Fruit fly (Drosophila melanogaster) whole organism, prepupa: Measurements from ENCODE around the gene CG3618.
A peak's percentile ranks its signal among the peaks of the same experiment; 100 is the strongest.

Experiments used
- Blimp-1 ChIP-seq: fragments of 200-800 bp; sonication (Bioruptor generic); optimal IDR thresholded peaks from 3 replicates; lab custom pipeline; 2017; ENCODE audit warnings: missing biosample characterization, missing genetic modification characterization, mild to moderate bottlenecking, moderate library complexity, missing genetic modification reagents
- CG10631 ChIP-seq: fragments of 200-800 bp; sonication (Bioruptor generic); optimal IDR thresholded peaks from 2 replicates; lab custom pipeline; 2016; ENCODE audit warnings: missing biosample characterization, missing genetic modification characterization
- CG11294 ChIP-seq: fragments of 200-800 bp; sonication (Bioruptor generic); IDR thresholded peaks from 2 replicates; pipeline ENCODE4 v1.3.6; 2022; ENCODE audit warnings: missing biosample characterization, missing genetic modification characterization
- CG11902 ChIP-seq: fragments of 200-800 bp; sonication (Bioruptor generic); optimal IDR thresholded peaks from 3 replicates; lab custom pipeline; 2016; ENCODE audit warnings: missing biosample characterization, missing genetic modification characterization
- CG15336 ChIP-seq: fragments of 200-800 bp; sonication (Bioruptor generic); IDR thresholded peaks from 2 replicates; pipeline ENCODE4 v1.3.6; 2022; ENCODE audit warnings: missing biosample characterization, missing genetic modification characterization
- CG1621 ChIP-seq: fragments of 200-800 bp; sonication (Bioruptor generic); optimal IDR thresholded peaks from 3 replicates; lab custom pipeline; 2018; ENCODE audit warnings: missing biosample characterization, mild to moderate bottlenecking, missing genetic modification characterization
- CG16779 ChIP-seq: fragments of 200-800 bp; sonication (Bioruptor generic); optimal IDR thresholded peaks from 3 replicates; lab custom pipeline; 2017; ENCODE audit warnings: missing biosample characterization, mild to moderate bottlenecking, missing genetic modification characterization
- CG3032 ChIP-seq: fragments of 200-800 bp; optimal IDR thresholded peaks from 2 replicates; lab custom pipeline; 2019; ENCODE audit warnings: missing biosample characterization, mild to moderate bottlenecking, missing genetic modification characterization, moderate library complexity
- CG31627 ChIP-seq: fragments of 200-800 bp; sonication (Bioruptor generic); optimal IDR thresholded peaks from 3 replicates; lab custom pipeline; 2016; ENCODE audit warnings: missing biosample characterization, missing genetic modification characterization
- CG32006 ChIP-seq: fragments of 200-800 bp; sonication (Bioruptor generic); optimal IDR thresholded peaks from 3 replicates; lab custom pipeline; 2017; ENCODE audit warnings: missing biosample characterization, mild to moderate bottlenecking, missing genetic modification characterization
- CG34406 ChIP-seq: fragments of 200-800 bp; sonication (Bioruptor generic); optimal IDR thresholded peaks from 3 replicates; lab custom pipeline; 2016; ENCODE audit warnings: missing biosample characterization, missing genetic modification characterization
- CG3919 ChIP-seq: fragments of 200-800 bp; sonication (Bioruptor generic); optimal IDR thresholded peaks from 3 replicates; lab custom pipeline; 2016; ENCODE audit warnings: missing biosample characterization, missing genetic modification characterization
- CG6163 ChIP-seq: fragments of 200-800 bp; sonication (Bioruptor generic); IDR thresholded peaks from 3 replicates; pipeline ENCODE4 v1.3.6; 2022; ENCODE audit warnings: missing biosample characterization, missing genetic modification characterization
- CG6792 ChIP-seq: fragments of 200-800 bp; sonication (Bioruptor generic); optimal IDR thresholded peaks from 3 replicates; lab custom pipeline; 2016; ENCODE audit warnings: missing biosample characterization, missing genetic modification characterization
- CG6854 ChIP-seq: fragments of 200-800 bp; sonication (Bioruptor generic); optimal IDR thresholded peaks from 2 replicates; lab custom pipeline; 2017; ENCODE audit warnings: missing biosample characterization, mild to moderate bottlenecking, missing genetic modification characterization
- CG8119 ChIP-seq: fragments of 200-800 bp; sonication (Bioruptor generic); IDR thresholded peaks from 3 replicates; pipeline ENCODE4 v1.3.6; 2022; ENCODE audit warnings: missing biosample characterization, missing genetic modification characterization
- CG8319 ChIP-seq: fragments of 200-800 bp; sonication (Bioruptor generic); optimal IDR thresholded peaks from 3 replicates; lab custom pipeline; 2016; ENCODE audit warnings: missing biosample characterization, missing genetic modification characterization
- CG8632 ChIP-seq: fragments of 200-800 bp; sonication (Bioruptor generic); optimal IDR thresholded peaks from 3 replicates; lab custom pipeline; 2016; ENCODE audit warnings: missing biosample characterization, missing genetic modification characterization
- Eip75B ChIP-seq: fragments of 200-800 bp; sonication (Bioruptor generic); optimal IDR thresholded peaks from 3 replicates; lab custom pipeline; 2016; ENCODE audit warnings: missing biosample characterization, missing genetic modification characterization
- Eip78C ChIP-seq: fragments of 200-800 bp; sonication (Bioruptor generic); peaks from one replicate; lab custom pipeline; 2016; ENCODE audit warnings: missing biosample characterization, missing genetic modification characterization
- Ets21C ChIP-seq: fragments of 200-800 bp; sonication (Bioruptor generic); optimal IDR thresholded peaks from 3 replicates; lab custom pipeline; 2016; ENCODE audit warnings: missing biosample characterization, missing genetic modification characterization
- Ets96B ChIP-seq: fragments of 200-800 bp; optimal IDR thresholded peaks from 2 replicates; lab custom pipeline; 2019; ENCODE audit warnings: missing biosample characterization, mild to moderate bottlenecking, missing genetic modification characterization, moderate library complexity
- Hr38 ChIP-seq: sonication (Bioruptor generic); optimal IDR thresholded peaks from 2 replicates; lab custom pipeline; 2016; ENCODE audit warnings: missing biosample characterization, missing genetic modification characterization
- Hr4 ChIP-seq: fragments of 200-800 bp; sonication (Bioruptor generic); optimal IDR thresholded peaks from 3 replicates; lab custom pipeline; 2016; ENCODE audit warnings: missing biosample characterization, missing genetic modification characterization
- Lpt ChIP-seq: fragments of 200-800 bp; sonication (Bioruptor generic); optimal IDR thresholded peaks from 3 replicates; lab custom pipeline; 2016; ENCODE audit warnings: missing biosample characterization, missing genetic modification characterization
- OdsH ChIP-seq: fragments of 200-800 bp; sonication (Bioruptor generic); optimal IDR thresholded peaks from 3 replicates; lab custom pipeline; 2016; ENCODE audit warnings: missing biosample characterization, missing genetic modification characterization
- Sox102F ChIP-seq: fragments of 200-800 bp; sonication (Bioruptor generic); optimal IDR thresholded peaks from 2 replicates; lab custom pipeline; 2016; ENCODE audit warnings: missing biosample characterization, mild to moderate bottlenecking, missing genetic modification characterization
- Sox14 ChIP-seq: fragments of 200-800 bp; sonication (Bioruptor generic); optimal IDR thresholded peaks from 3 replicates; lab custom pipeline; 2016; ENCODE audit warnings: missing biosample characterization, missing genetic modification characterization
- Sox15 ChIP-seq: fragments of 200-800 bp; sonication (Bioruptor generic); optimal IDR thresholded peaks from 3 replicates; lab custom pipeline; 2016; ENCODE audit warnings: missing biosample characterization, missing genetic modification characterization
- achi ChIP-seq: fragments of 200-800 bp; sonication (Bioruptor generic); optimal IDR thresholded peaks from 3 replicates; lab custom pipeline; 2016; ENCODE audit warnings: missing biosample characterization, missing genetic modification characterization
- acj6 ChIP-seq: fragments of 200-800 bp; sonication (Bioruptor generic); optimal IDR thresholded peaks from 3 replicates; lab custom pipeline; 2016; ENCODE audit warnings: missing biosample characterization, missing genetic modification characterization
- dac ChIP-seq: fragments of 200-800 bp; sonication (Bioruptor generic); optimal IDR thresholded peaks from 2 replicates; lab custom pipeline; 2017; ENCODE audit warnings: missing biosample characterization, mild to moderate bottlenecking, missing genetic modification characterization
- dsx ChIP-seq: fragments of 200-800 bp; optimal IDR thresholded peaks from 3 replicates; lab custom pipeline; 2019; ENCODE audit warnings: missing biosample characterization, mild to moderate bottlenecking, missing genetic modification characterization, moderate library complexity; ENCODE audit not compliant: poor library complexity, severe bottlenecking
- eg ChIP-seq: fragments of 200-800 bp; sonication (Bioruptor generic); IDR thresholded peaks from 3 replicates; pipeline ENCODE4 v1.3.6; 2022; ENCODE audit warnings: missing biosample characterization, missing genetic modification characterization
- esn ChIP-seq: fragments of 200-800 bp; sonication (Bioruptor generic); optimal IDR thresholded peaks from 2 replicates; lab custom pipeline; 2016; ENCODE audit warnings: missing biosample characterization, mild to moderate bottlenecking, missing genetic modification characterization, moderate library complexity
- fd59A ChIP-seq: fragments of 200-800 bp; sonication (Bioruptor generic); optimal IDR thresholded peaks from 2 replicates; lab custom pipeline; 2017; ENCODE audit warnings: missing biosample characterization, mild to moderate bottlenecking, missing genetic modification characterization, missing genetic modification reagents
- fkh ChIP-seq: fragments of 200-800 bp; sonication (Bioruptor generic); optimal IDR thresholded peaks from 3 replicates; lab custom pipeline; 2017; ENCODE audit warnings: missing biosample characterization, mild to moderate bottlenecking, missing genetic modification characterization, moderate library complexity
- lz ChIP-seq: fragments of 200-800 bp; sonication (Bioruptor generic); optimal IDR thresholded peaks from 3 replicates; lab custom pipeline; 2016; ENCODE audit warnings: missing biosample characterization, missing genetic modification characterization
- net ChIP-seq: fragments of 200-800 bp; sonication (Bioruptor generic); optimal IDR thresholded peaks from 3 replicates; lab custom pipeline; 2016; ENCODE audit warnings: missing biosample characterization, missing genetic modification characterization
- pdm3 ChIP-seq: fragments of 200-800 bp; sonication (Bioruptor generic); optimal IDR thresholded peaks from 3 replicates; lab custom pipeline; 2016; ENCODE audit warnings: missing biosample characterization, missing genetic modification characterization
- salr ChIP-seq, 2 experiments: fragments of 200-800 bp; sonication (Bioruptor generic); optimal IDR thresholded peaks; 3 replicates each; lab custom pipeline; 2016 to 2018; ENCODE audit warnings: missing biosample characterization in 2 of 2, missing genetic modification characterization in 2 of 2, mild to moderate bottlenecking in 1 of 2
- spab ChIP-seq: fragments of 200-800 bp; sonication (Bioruptor generic); optimal IDR thresholded peaks from 2 replicates; lab custom pipeline; 2017; ENCODE audit warnings: missing biosample characterization, mild to moderate bottlenecking, missing genetic modification characterization, missing genetic modification reagents
- topi ChIP-seq: fragments of 200-800 bp; sonication (Bioruptor generic); optimal IDR thresholded peaks from 3 replicates; lab custom pipeline; 2016; ENCODE audit warnings: missing biosample characterization, missing genetic modification characterization
- vri ChIP-seq: fragments of 200-800 bp; sonication (Bioruptor generic); optimal IDR thresholded peaks from 3 replicates; lab custom pipeline; 2016; ENCODE audit warnings: missing biosample characterization, mild to moderate bottlenecking, missing genetic modification characterization

CG3618 gene

dm6 chr3L:20785742-20786427 lies 30.0 kb downstream of the CG3618 start, which contains the start of gene Pcif1:
Gene Pcif1 (minus strand): TSS chr3L:20786197.
- TF ChIP-seq CG11294 (no peak), lz (GFP tag; lab: Kevin White, UChicago) (peak; percentile 28), CG32006 (GFP tag; lab: Kevin White, UChicago) (no peak), fkh (GFP tag; lab: Kevin White, UChicago) (peak; percentile 67), CG3032 (tag; lab: Kevin White, UChicago) (no peak), Hr4 (GFP tag; lab: Kevin White, UChicago) (no peak), net (GFP tag; lab: Kevin White, UChicago) (no peak), CG10631 (GFP tag; lab: Kevin White, UChicago) (no peak), Sox102F (GFP tag; lab: Kevin White, UChicago) (peak; percentile 36), CG16779 (tag; lab: Kevin White, UChicago) (no peak), Lpt (GFP tag; lab: Kevin White, UChicago) (no peak), CG11902 (GFP tag; lab: Kevin White, UChicago) (no peak), CG3919 (GFP tag; lab: Kevin White, UChicago) (no peak), CG6854 (GFP tag; lab: Kevin White, UChicago) (no peak), Sox15 (no peak), Eip78C (GFP tag; lab: Kevin White, UChicago) (peak; percentile 40), spab (GFP tag; lab: Kevin White, UChicago) (no peak), CG6163 (GFP tag; lab: Robert Waterston, UW) (no peak), Sox14 (GFP tag; lab: Kevin White, UChicago) (peak; percentile 14), achi (peak; percentile 13), CG8119 (GFP tag; lab: Robert Waterston, UW) (no peak), CG1621 (tag; lab: Kevin White, UChicago) (no peak), OdsH (GFP tag; lab: Kevin White, UChicago) (no peak), topi (GFP tag; lab: Kevin White, UChicago) (peak; percentile 31), esn (GFP tag; lab: Kevin White, UChicago) (peak; percentile 52)

- TF ChIP-seq Blimp-1 (GFP tag; lab: Kevin White, UChicago) (peak; percentile 44), acj6 (GFP tag; lab: Kevin White, UChicago) (no peak), CG31627 (peak; percentile 25), CG32006 (GFP tag; lab: Kevin White, UChicago) (peak; percentile 68), Ets96B (peak; percentile 19), OdsH (GFP tag; lab: Kevin White, UChicago) (peak; percentile 65), vri (GFP tag; lab: Kevin White, UChicago) (peak; percentile 41), fd59A (GFP tag; lab: Kevin White, UChicago) (no peak), CG8632 (peak; percentile 30), Lpt (GFP tag; lab: Kevin White, UChicago) (peak; percentile 3), Eip78C (GFP tag; lab: Kevin White, UChicago) (peak; percentile 91), Hr4 (GFP tag; lab: Kevin White, UChicago) (peak; percentile 69), Eip75B (GFP tag; lab: Kevin White, UChicago) (peak; percentile 28), Hr38 (GFP tag; lab: Kevin White, UChicago) (no peak), net (GFP tag; lab: Kevin White, UChicago) (peak; percentile 38), pdm3 (GFP tag; lab: Kevin White, UChicago) (peak; percentile 55), Sox102F (GFP tag; lab: Kevin White, UChicago) (no peak), CG34406 (GFP tag; lab: Kevin White, UChicago) (peak; percentile 32), CG6163 (GFP tag; lab: Robert Waterston, UW) (peak; percentile 12; the same call in 2 of the 3 replicates), Ets21C (GFP tag; lab: Kevin White, UChicago) (no peak), dac (no peak), CG10631 (GFP tag; lab: Kevin White, UChicago) (no peak), Sox15 (no peak), eg (GFP tag; lab: Robert Waterston, UW) (no peak), CG6792 (GFP tag; lab: Kevin White, UChicago) (no peak), salr (GFP tag; optimal IDR thresholded peaks at IDR 0.05; lab: Kevin White, UChicago) (peak in 1 of 2 experiments; percentile 54), CG8319 (GFP tag; lab: Kevin White, UChicago) (no peak), CG16779 (tag; lab: Kevin White, UChicago) (no peak), dsx (GFP tag; lab: Kevin White, UChicago) (peak; percentile 11), topi (GFP tag; lab: Kevin White, UChicago) (peak; percentile 48), CG11294 (no peak), CG6854 (GFP tag; lab: Kevin White, UChicago) (no peak), achi (peak; percentile 37), CG11902 (GFP tag; lab: Kevin White, UChicago) (no peak), CG15336 (peak; percentile 56)
Observed at dm6 chr3L:20784812-20785671, 30.8 kb downstream of the CG3618 start.
